Fruit fly (Drosophila melanogaster): ENCODE data around the gene ND-75.

ND-75 gene

dm6 chrX:8229918-8230699 is 21.4 kb downstream of the ND-75 start (continued):
- TF ChIP-seq CG34376 (GFP tag; optimal IDR thresholded peaks at IDR 0.05) = peak; percentile 59
- peak; percentile 68 for TF ChIP-seq HHEX (GFP tag; optimal IDR thresholded peaks at IDR 0.05)
- peak; percentile 19 for TF ChIP-seq Max (GFP tag; optimal IDR thresholded peaks at IDR 0.05)
- TF ChIP-seq MTF-1 (GFP tag; optimal IDR thresholded peaks at IDR 0.05; ENCODE audit: borderline replicate concordance) = peak; percentile 79
- TF ChIP-seq CG11560 (tag; IDR thresholded peaks at IDR 0.05) = no peak
- TF ChIP-seq ham (GFP tag; IDR thresholded peaks at IDR 0.05) = no peak
- no peak for TF ChIP-seq CG34224 (GFP tag; IDR thresholded peaks at IDR 0.05; ENCODE audit: partially characterized antibody)
- peak; percentile 43 for TF ChIP-seq CG12299 (tag; optimal IDR thresholded peaks at IDR 0.05)
- TF ChIP-seq stwl (tag; optimal IDR thresholded peaks at IDR 0.05) = peak; percentile 65
- no peak for TF ChIP-seq CG13287 (GFP tag; IDR thresholded peaks at IDR 0.05; ENCODE audit: partially characterized antibody)
- TF ChIP-seq CG1832 (GFP tag; optimal IDR thresholded peaks at IDR 0.05) = peak; percentile 71
- peak; percentile 71 for TF ChIP-seq Xrp1 (GFP tag; IDR thresholded peaks at IDR 0.05)
- peak; percentile 28 for TF ChIP-seq CoRest (tag; optimal IDR thresholded peaks at IDR 0.05)
- peak; percentile 13 for TF ChIP-seq CG2120 (GFP tag; optimal IDR thresholded peaks at IDR 0.05)
- no peak for TF ChIP-seq CG5953 (GFP tag; IDR thresholded peaks at IDR 0.05)
- 0 out of 2 replicates have a peak, but pooled peaks have one; percentile 19 for TF ChIP-seq GATAe (GFP tag; conservative IDR thresholded peaks at IDR 0.05)
- peak; percentile 92 for TF ChIP-seq exex (tag; optimal IDR thresholded peaks at IDR 0.05)
- peak; percentile 55 for TF ChIP-seq CG16863 (GFP tag; optimal IDR thresholded peaks at IDR 0.05)
- peak; percentile 75 for TF ChIP-seq ci (GFP tag; IDR thresholded peaks at IDR 0.05)
- no peak for TF ChIP-seq hkb (optimal IDR thresholded peaks at IDR 0.05)
- 0 out of 2 replicates have a peak, but pooled peaks have one; percentile 22 for TF ChIP-seq hkb (GFP tag; IDR thresholded peaks at IDR 0.05)
- no peak for TF ChIP-seq CG3847 (GFP tag; IDR thresholded peaks at IDR 0.05)
- no peak for TF ChIP-seq HLH4C (GFP tag; IDR thresholded peaks at IDR 0.05; ENCODE audit: partially characterized antibody)
- no peak for TF ChIP-seq Poxn (GFP tag; IDR thresholded peaks at IDR 0.05)
- TF ChIP-seq jigr1 (GFP tag; IDR thresholded peaks at IDR 0.05) = no peak
- peak in 1 of 2 experiments; percentile 64 for TF ChIP-seq bsh (GFP tag; optimal IDR thresholded peaks at IDR 0.05)
- peak; percentile 39 for TF ChIP-seq CG13424 (tag; optimal IDR thresholded peaks at IDR 0.05)
- TF ChIP-seq pzg (GFP tag; optimal IDR thresholded peaks at IDR 0.05) = no peak
- peak; percentile 44 for TF ChIP-seq tap (tag; optimal IDR thresholded peaks at IDR 0.05)
- no peak for TF ChIP-seq CG4617 (GFP tag; optimal IDR thresholded peaks at IDR 0.05; ENCODE audit: borderline replicate concordance)
- peak; percentile 7 for TF ChIP-seq CG12155 (GFP tag; optimal IDR thresholded peaks at IDR 0.05)
- no peak for TF ChIP-seq ssp (GFP tag; IDR thresholded peaks at IDR 0.05)
- no peak for TF ChIP-seq CG42726 (GFP tag; IDR thresholded peaks at IDR 0.05; ENCODE audit: partially characterized antibody)
- TF ChIP-seq Nf-YC (tag; optimal IDR thresholded peaks at IDR 0.05) = no peak
- no peak for TF ChIP-seq nmo (GFP tag; optimal IDR thresholded peaks at IDR 0.05)
- no peak for TF ChIP-seq Oli (tag; optimal IDR thresholded peaks at IDR 0.05)
- TF ChIP-seq CG10543 (GFP tag; optimal IDR thresholded peaks at IDR 0.05) = peak; percentile 49
- peak; percentile 20 for TF ChIP-seq CG8388 (GFP tag; optimal IDR thresholded peaks at IDR 0.05)
- no peak for TF ChIP-seq CG4730 (GFP tag; IDR thresholded peaks at IDR 0.05)
- peak; percentile 33 for TF ChIP-seq Bdp1 (GFP tag; optimal IDR thresholded peaks at IDR 0.05)
- peak; percentile 43; the same call in 1 of the 2 replicates for TF ChIP-seq sim (GFP tag; IDR thresholded peaks at IDR 0.05)
- TF ChIP-seq ash1 (GFP tag; optimal IDR thresholded peaks at IDR 0.05) = peak; percentile 70
- peak; percentile 36 for TF ChIP-seq scrt (GFP tag; optimal IDR thresholded peaks at IDR 0.05)
- no peak for TF ChIP-seq lov (optimal IDR thresholded peaks at IDR 0.05)
- TF ChIP-seq lov (GFP tag; IDR thresholded peaks at IDR 0.05) = no peak
- TF ChIP-seq Hr51 (GFP tag; optimal IDR thresholded peaks at IDR 0.05) = no peak
- peak; percentile 16 for TF ChIP-seq CG12391 (tag; optimal IDR thresholded peaks at IDR 0.05)
- TF ChIP-seq CG11456 (GFP tag; IDR thresholded peaks at IDR 0.05) = 0 out of 3 replicates have a peak, but pooled peaks have one; percentile 31
